Comparison of ENCODE assay signal across 4 fruit fly cellular contexts in the genomic region with DNA sequence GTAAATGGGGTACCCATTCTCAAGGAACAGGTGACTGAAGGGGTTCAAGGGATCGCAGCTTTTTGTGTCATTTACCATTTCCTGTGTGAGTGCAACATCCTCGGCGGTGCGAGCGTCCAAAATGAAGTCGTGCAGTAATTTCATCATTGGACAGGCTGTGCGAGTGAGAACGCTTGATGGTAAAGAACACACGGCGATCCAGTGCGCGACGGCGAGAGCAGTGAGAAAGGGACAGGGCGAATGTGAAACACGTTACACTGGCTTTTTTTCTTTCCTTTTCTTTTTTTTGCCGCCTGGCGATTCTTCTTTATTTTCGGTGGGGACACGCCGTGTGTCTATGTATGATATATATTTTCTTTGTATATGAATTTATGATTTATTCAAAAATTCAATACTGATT.
A peak's percentile ranks its signal among the peaks of the same experiment; 100 is the strongest.
TF ChIP-seq lines count a peak whose summit lies in the region.

No protein-coding gene starts in this region.

- no peak for TF ChIP-seq CTCF in whole organism, embryonic (GFP tag; optimal IDR thresholded peaks at IDR 0.05; lab: Kevin White, UChicago)

TF ChIP-seq in whole organism, embryonic, 481 proteins besides CTCF, POLR2A, EP300 and RAD21:
- TF ChIP-seq nom (GFP tag; optimal IDR thresholded peaks at IDR 0.05; lab: Kevin White, UChicago), result peak; percentile 20
- TF ChIP-seq Doc3 (GFP tag; IDR thresholded peaks at IDR 0.05; lab: Robert Waterston, UW; ENCODE audit: partially characterized antibody), result no peak
- TF ChIP-seq CG9876 (GFP tag; optimal IDR thresholded peaks at IDR 0.05; lab: Kevin White, UChicago), result no peak
- no peak for TF ChIP-seq disco-r (GFP tag; optimal IDR thresholded peaks at IDR 0.05; lab: Kevin White, UChicago)
- TF ChIP-seq CG17359 (tag; optimal IDR thresholded peaks at IDR 0.05; lab: Kevin White, UChicago), result peak; percentile 33
- TF ChIP-seq Xrp1 (GFP tag; IDR thresholded peaks at IDR 0.05; lab: Robert Waterston, UW), result peak; percentile 34; the same call in 1 of the 2 replicates
- no peak for TF ChIP-seq tx (GFP tag; optimal IDR thresholded peaks at IDR 0.05; lab: Kevin White, UChicago)
- no peak for TF ChIP-seq trem (tag; optimal IDR thresholded peaks at IDR 0.05; lab: Kevin White, UChicago)
- TF ChIP-seq CG1832 (GFP tag; optimal IDR thresholded peaks at IDR 0.05; lab: Kevin White, UChicago), result peak; percentile 80
- no peak for TF ChIP-seq eyg (GFP tag; optimal IDR thresholded peaks at IDR 0.05; lab: Kevin White, UChicago)
- TF ChIP-seq twi (tag; optimal IDR thresholded peaks at IDR 0.05; lab: Kevin White, UChicago), result no peak
- TF ChIP-seq B-H1 (GFP tag; IDR thresholded peaks at IDR 0.05; lab: Robert Waterston, UW), result no peak
- peak; percentile 40; the same call in 1 of the 2 replicates for TF ChIP-seq CG10321 (GFP tag; IDR thresholded peaks at IDR 0.05; lab: Robert Waterston, UW)
- 0 out of 3 replicates have a peak, but pooled peaks have one; percentile 18 for TF ChIP-seq CG2199 (GFP tag; IDR thresholded peaks at IDR 0.05; lab: Robert Waterston, UW)

TF ChIP-seq in whole organism, prepupa, 60 proteins besides CTCF, POLR2A, EP300 and RAD21:
- TF ChIP-seq CG8319 (GFP tag; optimal IDR thresholded peaks at IDR 0.05; lab: Kevin White, UChicago) (no peak), CG6163 (GFP tag; IDR thresholded peaks at IDR 0.05; lab: Robert Waterston, UW) (peak; percentile 67), ss (GFP tag; optimal IDR thresholded peaks at IDR 0.05; lab: Kevin White, UChicago) (peak; percentile 52 to 59), spab (GFP tag; optimal IDR thresholded peaks at IDR 0.05; lab: Kevin White, UChicago) (peak; percentile 26), Sox102F (GFP tag; optimal IDR thresholded peaks at IDR 0.05; lab: Kevin White, UChicago) (no peak), topi (GFP tag; optimal IDR thresholded peaks at IDR 0.05; lab: Kevin White, UChicago) (no peak), Eip75B (GFP tag; optimal IDR thresholded peaks at IDR 0.05; lab: Kevin White, UChicago) (peak; percentile 4), CG11902 (GFP tag; optimal IDR thresholded peaks at IDR 0.05; lab: Kevin White, UChicago) (no peak), CG6808 (GFP tag; optimal IDR thresholded peaks at IDR 0.05; lab: Kevin White, UChicago) (peak; percentile 48), fd59A (GFP tag; optimal IDR thresholded peaks at IDR 0.05; lab: Kevin White, UChicago) (peak; percentile 10), Gug (GFP tag; IDR thresholded peaks at IDR 0.05; lab: Robert Waterston, UW) (no peak)

TF ChIP-seq in whole organism, pupa, 21 proteins besides CTCF, POLR2A, EP300 and RAD21:
- TF ChIP-seq CG9948 (tag; optimal IDR thresholded peaks at IDR 0.05; lab: Kevin White, UChicago) (no peak), CG8301 (tag; optimal IDR thresholded peaks at IDR 0.05; lab: Kevin White, UChicago) (no peak), EcR (GFP tag; optimal IDR thresholded peaks at IDR 0.05; lab: Kevin White, UChicago) (peak; percentile 75), CG15710 (tag; optimal IDR thresholded peaks at IDR 0.05; lab: Kevin White, UChicago) (peak; percentile 15), CG13204 (GFP tag; optimal IDR thresholded peaks at IDR 0.05; lab: Kevin White, UChicago) (peak; percentile 64), gl (tag; optimal IDR thresholded peaks at IDR 0.05; lab: Kevin White, UChicago) (peak; percentile 43), CG34367 (tag; optimal IDR thresholded peaks at IDR 0.05; lab: Kevin White, UChicago) (peak; percentile 2), Ets98B (GFP tag; IDR thresholded peaks at IDR 0.05; lab: Robert Waterston, UW) (no peak), CG4496 (GFP tag; IDR thresholded peaks at IDR 0.05; lab: Robert Waterston, UW) (peak; percentile 71), CG10348 (GFP tag; IDR thresholded peaks at IDR 0.05; lab: Robert Waterston, UW) (no peak)
TF ChIP-seq in whole organism, pupa: peak in this region for 6.

TF ChIP-seq in whole organism, wandering third instar larva, 38 proteins besides CTCF, POLR2A, EP300 and RAD21:
- TF ChIP-seq Rel (GFP tag; optimal IDR thresholded peaks at IDR 0.05; lab: Kevin White, UChicago) (no peak), Rel (tag; optimal IDR thresholded peaks at IDR 0.05; lab: Kevin White, UChicago) (no peak), fru (GFP tag; optimal IDR thresholded peaks at IDR 0.05; lab: Kevin White, UChicago) (peak; percentile 8), Vsx2 (GFP tag; optimal IDR thresholded peaks at IDR 0.05; lab: Kevin White, UChicago; ENCODE audit: partially characterized antibody) (peak; percentile 3)
